Worm (Caenorhabditis elegans) whole organism, young adult: ENCODE measurements around the gene ZK6.6.

Experiments
- B0336.3 ChIP-seq: fragments of 200-800 bp; sonication (Bioruptor generic); IDR thresholded peaks from 2 replicates; pipeline ENCODE4 v1.3.6; 2022; ENCODE audit warnings: missing genetic modification characterization, missing compliant biosample characterization
- hrde-1 ChIP-seq: sonication (generic microtip); optimal IDR thresholded peaks from 2 replicates; lab custom pipeline; 2016; ENCODE audit warnings: missing genetic modification characterization, mild to moderate bottlenecking, missing compliant biosample characterization, moderate library complexity, missing genotype, missing genetic modification reagents, borderline replicate concordance
- mxl-1 ChIP-seq: sonication (generic microtip); optimal IDR thresholded peaks from 2 replicates; lab custom pipeline; 2016; ENCODE audit warnings: missing genetic modification characterization, missing compliant biosample characterization

The ZK6.6 gene

ce11 chrV:440923-441322 lies 52.4 kb downstream of the ZK6.6 start, which contains the start of gene B0554.7:
TSS of gene B0554.7 (minus strand) at chrV:441023.
- TF ChIP-seq B0336.3 (GFP tag; lab: Robert Waterston, UW) (no peak), mxl-1 (tag; lab: Kevin White, UChicago) (no peak), hrde-1 (no peak)
